Fruit fly (Drosophila melanogaster) whole organism, pupa: ENCODE results near the gene CG33648.

Source experiments
- CG13204 ChIP-seq: fragments of 200-800 bp; sonication (Bioruptor generic); optimal IDR thresholded peaks from 2 replicates; lab custom pipeline; 2018; ENCODE audit warnings: missing biosample characterization, mild to moderate bottlenecking, missing genetic modification characterization, moderate library complexity
- CG34367 ChIP-seq: fragments of 200-800 bp; sonication (Bioruptor generic); optimal IDR thresholded peaks from 2 replicates; lab custom pipeline; 2018; ENCODE audit warnings: missing biosample characterization, mild to moderate bottlenecking, missing genetic modification characterization
- CG9948 ChIP-seq: fragments of 200-800 bp; sonication (Bioruptor generic); optimal IDR thresholded peaks from 2 replicates; lab custom pipeline; 2018; ENCODE audit warnings: missing biosample characterization, mild to moderate bottlenecking, missing genetic modification characterization, moderate library complexity

DNA sequence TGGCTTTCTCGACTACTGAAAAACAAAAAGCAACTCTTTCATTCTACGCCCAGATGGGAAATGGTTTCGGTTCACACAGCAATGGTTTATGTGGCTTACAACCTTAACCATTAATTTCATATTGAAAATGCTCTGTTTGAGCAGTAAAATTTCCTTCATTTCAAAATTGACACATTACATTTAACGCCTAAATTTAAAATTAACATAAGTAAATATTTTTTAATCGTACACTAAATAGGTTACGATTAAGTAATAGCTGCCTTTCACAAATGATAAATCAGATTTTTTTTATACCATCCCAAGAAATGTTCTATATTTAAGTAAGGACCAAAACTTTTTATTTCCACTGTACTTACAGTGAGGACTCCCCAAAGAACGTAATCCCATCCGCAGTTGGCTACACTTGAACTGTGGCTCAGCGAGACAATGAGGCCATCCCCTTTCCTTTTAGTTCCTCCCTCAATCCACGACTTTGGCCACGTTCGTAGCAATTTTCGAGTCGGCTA, 14.8 kb downstream of the CG33648 start:
- TF ChIP-seq CG34367 (tag; lab: Kevin White, UChicago) = no peak
- no peak for TF ChIP-seq CG13204 (GFP tag; lab: Kevin White, UChicago)
- TF ChIP-seq CG9948 (tag; lab: Kevin White, UChicago) = no peak
